Worm (Caenorhabditis elegans): ENCODE results near the gene T19B10.5.

T19B10.5 gene

ce11 chrV:11198094-11198493, 36.4 kb upstream of the T19B10.5 start:
- TF ChIP-seq blmp-1 (tag; optimal IDR thresholded peaks at IDR 0.05) (peak; percentile 55), sptf-1 (tag; optimal IDR thresholded peaks at IDR 0.05) (no peak), lin-32 (GFP tag; optimal IDR thresholded peaks at IDR 0.05) (no peak)

ce11 chrV:11199497-11199896, 35.0 kb upstream of the T19B10.5 start:
- TF ChIP-seq lsy-2 (tag; optimal IDR thresholded peaks at IDR 0.05) (no peak), pha-4 (tag; optimal IDR thresholded peaks at IDR 0.05) (no peak), mep-1 (tag; optimal IDR thresholded peaks at IDR 0.05) (no peak), snpc-4 (tag; optimal IDR thresholded peaks at IDR 0.05) (no peak), ces-1 (GFP tag; optimal IDR thresholded peaks at IDR 0.05) (no peak), nhr-12 (tag; optimal IDR thresholded peaks at IDR 0.05) (no peak), elt-3 (tag; optimal IDR thresholded peaks at IDR 0.05) (no peak), nhr-237 (tag; optimal IDR thresholded peaks at IDR 0.05) (no peak), blmp-1 (tag; optimal IDR thresholded peaks at IDR 0.05) (no peak), elt-1 (tag; optimal IDR thresholded peaks at IDR 0.05; ENCODE audit: borderline replicate concordance, insufficient read depth) (no peak), unc-120 (tag; optimal IDR thresholded peaks at IDR 0.05; ENCODE audit: poor library complexity, severe bottlenecking) (no peak), nhr-28 (tag; optimal IDR thresholded peaks at IDR 0.05) (no peak), ceh-83 (GFP tag; optimal IDR thresholded peaks at IDR 0.05) (no peak), ztf-11 (tag; optimal IDR thresholded peaks at IDR 0.05) (no peak), hlh-1 (tag; optimal IDR thresholded peaks at IDR 0.05) (no peak)

ce11 chrV:11200316-11200715, 34.1 kb upstream of the T19B10.5 start, which contains the start of gene K10D6.3:
K10D6.3 (plus strand) TSS chrV:11200616.
- TF ChIP-seq unc-39 (tag; optimal IDR thresholded peaks at IDR 0.05) (no peak), elt-3 (tag; optimal IDR thresholded peaks at IDR 0.05) (no peak), ham-2 (GFP tag; optimal IDR thresholded peaks at IDR 0.05) (no peak), lsy-2 (tag; optimal IDR thresholded peaks at IDR 0.05) (no peak), mep-1 (tag; optimal IDR thresholded peaks at IDR 0.05) (no peak)

- no peak for TF ChIP-seq nhr-12 (tag; optimal IDR thresholded peaks at IDR 0.05)
- TF ChIP-seq nhr-237 (tag; optimal IDR thresholded peaks at IDR 0.05) = no peak
- TF ChIP-seq cnd-1 (tag; optimal IDR thresholded peaks at IDR 0.05) = no peak
- no peak for TF ChIP-seq unc-39 (tag; optimal IDR thresholded peaks at IDR 0.05)
- TF ChIP-seq pha-4 (tag; optimal IDR thresholded peaks at IDR 0.05) = no peak
- no peak for TF ChIP-seq ham-2 (GFP tag; optimal IDR thresholded peaks at IDR 0.05)
- no peak for TF ChIP-seq tbx-8 (GFP tag; optimal IDR thresholded peaks at IDR 0.05)
- TF ChIP-seq elt-1 (tag; optimal IDR thresholded peaks at IDR 0.05; ENCODE audit: borderline replicate concordance, insufficient read depth) = no peak
- no peak for TF ChIP-seq lin-32 (GFP tag; optimal IDR thresholded peaks at IDR 0.05)
- TF ChIP-seq ceh-39 (tag; optimal IDR thresholded peaks at IDR 0.05) = no peak
- no peak for TF ChIP-seq ztf-11 (tag; optimal IDR thresholded peaks at IDR 0.05)
- no peak for TF ChIP-seq sem-2 (GFP tag; optimal IDR thresholded peaks at IDR 0.05)
Observed at ce11 chrV:11201826-11202565, 32.5 kb upstream of the T19B10.5 start, which contains the start of gene K10D6.4. K10D6.4 (plus strand) TSS chrV:11201925.

ce11 chrV:11204452-11204851, 30.0 kb upstream of the T19B10.5 start:
- TF ChIP-seq M03D4.4 (tag; optimal IDR thresholded peaks at IDR 0.05) = no peak
- TF ChIP-seq elt-3 (tag; optimal IDR thresholded peaks at IDR 0.05) = no peak
- no peak for TF ChIP-seq lin-13 (tag; optimal IDR thresholded peaks at IDR 0.05)
- no peak for TF ChIP-seq sem-2 (GFP tag; optimal IDR thresholded peaks at IDR 0.05)
- no peak for TF ChIP-seq unc-120 (tag; optimal IDR thresholded peaks at IDR 0.05; ENCODE audit: poor library complexity, severe bottlenecking)

DNA sequence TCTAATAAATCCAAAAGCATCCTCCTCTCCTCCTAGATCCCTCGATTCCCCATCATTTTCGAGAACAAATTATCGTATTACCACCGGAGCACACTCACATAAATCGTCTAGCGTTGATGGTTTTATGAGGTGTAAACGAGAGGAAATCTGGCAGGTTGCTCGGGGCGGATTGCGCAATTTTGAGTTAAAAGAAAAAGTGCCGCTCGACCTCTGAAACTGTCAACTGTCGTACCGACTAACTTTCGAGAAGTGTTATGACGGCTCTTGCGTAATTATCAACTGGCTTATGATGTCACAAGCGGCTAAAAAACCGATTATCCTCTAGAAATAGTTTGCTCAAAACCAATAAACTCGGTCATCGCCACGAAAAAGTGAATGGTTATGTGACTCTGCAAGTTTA, 28.0 kb upstream of the T19B10.5 start:
- no peak for TF ChIP-seq cnd-1 (tag; optimal IDR thresholded peaks at IDR 0.05)
- peak; percentile 85 for TF ChIP-seq nhr-2 (tag; optimal IDR thresholded peaks at IDR 0.05)
- no peak for TF ChIP-seq ceh-43 (GFP tag; optimal IDR thresholded peaks at IDR 0.05)
- no peak for TF ChIP-seq flh-1 (GFP tag; optimal IDR thresholded peaks at IDR 0.05)
- TF ChIP-seq mep-1 (tag; optimal IDR thresholded peaks at IDR 0.05) = no peak
- no peak for TF ChIP-seq ztf-11 (tag; optimal IDR thresholded peaks at IDR 0.05)
- peak; percentile 93 for TF ChIP-seq zip-8 (tag; optimal IDR thresholded peaks at IDR 0.05)
- no peak for TF ChIP-seq unc-120 (tag; optimal IDR thresholded peaks at IDR 0.05; ENCODE audit: poor library complexity, severe bottlenecking)
